Fruit fly (Drosophila melanogaster) Kc167 (cell line): ENCODE measurements around the gene CG14456.
"Not testable (repeated sequence)": the region's sequence is repeated elsewhere in the genome, so short reads cannot be mapped to it uniquely, and the experiment has no call there.

Experiments
- Myc ChIP-seq: fragments of >200 bp; optimal IDR thresholded peaks from 2 replicates; lab custom pipeline; 2017; ENCODE audit warnings: missing external identifiers
- Sin3A ChIP-seq: fragments of >200 bp; optimal IDR thresholded peaks from 2 replicates; lab custom pipeline; 2018; ENCODE audit warnings: missing external identifiers
- h ChIP-seq: fragments of >200 bp; optimal IDR thresholded peaks from 3 replicates; lab custom pipeline; 2018; ENCODE audit warnings: missing external identifiers
- insv ChIP-seq: fragments of >200 bp; optimal IDR thresholded peaks from 3 replicates; lab custom pipeline; 2018; ENCODE audit warnings: missing external identifiers
- psq ChIP-seq: fragments of >200 bp; optimal IDR thresholded peaks from 2 replicates; lab custom pipeline; 2017; ENCODE audit warnings: missing external identifiers
- ttk ChIP-seq: sonication (Bioruptor generic); optimal IDR thresholded peaks from 2 replicates; lab custom pipeline; 2017; ENCODE audit warnings: missing external identifiers

The CG14456 gene

dm6 chr3L:22720694-22721270 is 33.8 kb downstream of the CG14456 start, which contains the start of gene mael:
mael (plus strand) TSS chr3L:22721203.
- TF ChIP-seq Myc; insv; h (lab: Kevin White, UChicago): not testable (repeated sequence)

- no peak for TF ChIP-seq Sin3A (lab: Kevin White, UChicago)
- no peak for TF ChIP-seq insv
- TF ChIP-seq Myc, result no peak
- TF ChIP-seq h (lab: Kevin White, UChicago), result no peak
- no peak for TF ChIP-seq ttk (lab: Kevin White, UChicago)
- TF ChIP-seq psq (lab: Kevin White, UChicago), result no peak
These were observed 35.0 kb downstream of the CG14456 start, which contains the start of gene CG14451 for dm6 chr3L:22721991-22722390. CG14451 (minus strand) TSS chr3L:22722091.

dm6 chr3L:22724046-22724771 is 37.2 kb downstream of the CG14456 start:
- no peak for TF ChIP-seq insv
- TF ChIP-seq psq (lab: Kevin White, UChicago), result no peak
- TF ChIP-seq ttk (lab: Kevin White, UChicago), result no peak
- no peak for TF ChIP-seq Myc
- no peak for TF ChIP-seq Sin3A (lab: Kevin White, UChicago)
- TF ChIP-seq h (lab: Kevin White, UChicago), result no peak

- TF ChIP-seq insv (no peak), Sin3A (lab: Kevin White, UChicago) (no peak), ttk (lab: Kevin White, UChicago) (no peak), h (lab: Kevin White, UChicago) (no peak), Myc (no peak), psq (lab: Kevin White, UChicago) (no peak)
These were observed 40.8 kb downstream of the CG14456 start, which contains the start of the genes CG14450 and CG11367 for dm6 chr3L:22727739-22728335. CG14450 (minus strand) TSS chr3L:22727789. CG11367 (plus strand) TSS chr3L:22728111.

dm6 chr3L:22729466-22729865 is 42.4 kb downstream of the CG14456 start, which contains the start of gene CG32454:
CG32454 (plus strand) TSS chr3L:22729766.
- no peak for TF ChIP-seq psq (lab: Kevin White, UChicago)
- no peak for TF ChIP-seq Myc
- no peak for TF ChIP-seq Sin3A (lab: Kevin White, UChicago)
- TF ChIP-seq ttk (lab: Kevin White, UChicago), result no peak
- no peak for TF ChIP-seq insv
- TF ChIP-seq h (lab: Kevin White, UChicago), result no peak

- TF ChIP-seq psq (lab: Kevin White, UChicago) (no peak), Sin3A (lab: Kevin White, UChicago) (no peak), h (lab: Kevin White, UChicago) (no peak), ttk (lab: Kevin White, UChicago) (no peak), Myc (no peak), insv (no peak)
These were observed 44.4 kb downstream of the CG14456 start for dm6 chr3L:22731393-22731792.

dm6 chr3L:22733607-22734006 is 46.6 kb downstream of the CG14456 start:
- TF ChIP-seq Sin3A (lab: Kevin White, UChicago) (no peak), psq (lab: Kevin White, UChicago) (no peak), insv (no peak), Myc (no peak), ttk (lab: Kevin White, UChicago) (no peak), h (lab: Kevin White, UChicago) (no peak)
